Worm (Caenorhabditis elegans): ENCODE data around the gene F10C1.1.
"Not testable (repeated sequence)": the region's sequence is repeated elsewhere in the genome, so short reads cannot be mapped to it uniquely, and the experiment has no call there.

DNA sequence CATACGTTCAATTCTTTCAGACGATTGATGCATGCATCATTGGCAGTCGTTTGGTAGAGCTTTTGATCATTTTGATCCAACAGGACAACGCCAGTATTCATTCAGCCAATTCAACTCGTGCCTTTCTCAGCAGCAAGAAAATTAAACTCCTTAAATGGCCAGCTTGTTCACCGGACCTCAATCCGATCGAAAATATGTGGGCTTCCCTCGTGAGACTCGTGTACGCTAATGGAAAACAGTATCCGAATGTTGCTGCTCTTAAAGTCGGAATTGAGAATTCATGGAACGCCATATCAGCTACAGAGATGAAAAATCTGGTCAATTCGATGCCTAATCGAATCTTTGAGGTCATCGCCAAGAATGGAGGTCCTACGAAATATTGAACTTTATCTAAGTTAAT lies 41.4 kb downstream of the F10C1.1 start, which contains the start of gene wago-5:
- not testable (repeated sequence) for TF ChIP-seq unc-62 (GFP tag; optimal IDR thresholded peaks at IDR 0.05); tbx-8 (GFP tag; optimal IDR thresholded peaks at IDR 0.05); M03D4.4 (tag; optimal IDR thresholded peaks at IDR 0.05); lsy-2 (tag; optimal IDR thresholded peaks at IDR 0.05); nhr-76 (tag; optimal IDR thresholded peaks at IDR 0.05); lin-13 (tag; optimal IDR thresholded peaks at IDR 0.05); lin-32 (GFP tag; optimal IDR thresholded peaks at IDR 0.05); ztf-11 (tag; optimal IDR thresholded peaks at IDR 0.05)

All from whole organism, mixed stage, embryonic.